Fruit fly (Drosophila melanogaster) whole organism, embryonic: ENCODE data around the gene CG13088.

Source experiments
- Atf-2 ChIP-seq: fragments of 200-800 bp; sonication (Bioruptor generic); optimal IDR thresholded peaks from 2 replicates; lab custom pipeline; 2016; ENCODE audit warnings: missing biosample characterization, missing genetic modification characterization
- B-H2 ChIP-seq: fragments of 200-800 bp; sonication (Bioruptor generic); optimal IDR thresholded peaks from 2 replicates; lab custom pipeline; 2018; ENCODE audit warnings: missing biosample characterization, mild to moderate bottlenecking, missing genetic modification characterization
- C15 ChIP-seq: fragments of 200-800 bp; sonication (Bioruptor generic); IDR thresholded peaks from 3 replicates; pipeline ENCODE4 v1.3.6; 2022; ENCODE audit warnings: missing biosample characterization, missing genetic modification characterization
- CG10267 ChIP-seq: fragments of 200-800 bp; sonication (Bioruptor generic); optimal IDR thresholded peaks from 2 replicates; lab custom pipeline; 2018; ENCODE audit warnings: missing biosample characterization, mild to moderate bottlenecking, missing genetic modification characterization, moderate library complexity
- CG10274 ChIP-seq: fragments of 200-800 bp; sonication (Bioruptor generic); optimal IDR thresholded peaks from 3 replicates; lab custom pipeline; 2017; ENCODE audit warnings: missing biosample characterization, mild to moderate bottlenecking, missing genetic modification characterization
- CG10462 ChIP-seq: fragments of 200-800 bp; sonication (Bioruptor generic); optimal IDR thresholded peaks from 2 replicates; lab custom pipeline; 2016; ENCODE audit warnings: missing biosample characterization, missing genetic modification characterization
- CG11085 ChIP-seq: fragments of 200-800 bp; sonication (Bioruptor generic); IDR thresholded peaks from 2 replicates; pipeline ENCODE4 v1.3.6; 2022; ENCODE audit warnings: missing biosample characterization, missing genetic modification characterization
- CG13624 ChIP-seq: fragments of 200-800 bp; sonication (Bioruptor generic); optimal IDR thresholded peaks from 2 replicates; lab custom pipeline; 2016; ENCODE audit warnings: missing biosample characterization, missing genetic modification characterization
- CG15269 ChIP-seq: fragments of 200-800 bp; sonication (Bioruptor generic); optimal IDR thresholded peaks from 2 replicates; lab custom pipeline; 2018; ENCODE audit warnings: missing biosample characterization, mild to moderate bottlenecking, missing genetic modification characterization, moderate library complexity
- CG17359 ChIP-seq: fragments of 200-800 bp; sonication (Bioruptor generic); optimal IDR thresholded peaks from 3 replicates; lab custom pipeline; 2018; ENCODE audit warnings: missing biosample characterization, mild to moderate bottlenecking, missing genetic modification characterization, moderate library complexity
- CG17612 ChIP-seq: fragments of 200-800 bp; sonication (Bioruptor generic); IDR thresholded peaks from 2 replicates; pipeline ENCODE4 v1.3.6; 2022; ENCODE audit warnings: missing biosample characterization, missing genetic modification characterization
- CG18011 ChIP-seq: fragments of 200-800 bp; sonication (Bioruptor generic); optimal IDR thresholded peaks from 2 replicates; lab custom pipeline; 2017; ENCODE audit warnings: missing biosample characterization, missing genetic modification characterization, mild to moderate bottlenecking, moderate library complexity, missing genotype
- CG1832 ChIP-seq: fragments of 200-800 bp; sonication (Bioruptor generic); optimal IDR thresholded peaks from 2 replicates; lab custom pipeline; 2017; ENCODE audit warnings: missing biosample characterization, mild to moderate bottlenecking, missing genetic modification characterization, inconsistent platforms
- CG18619 ChIP-seq: fragments of 200-800 bp; sonication (Bioruptor generic); optimal IDR thresholded peaks from 3 replicates; lab custom pipeline; 2017; ENCODE audit warnings: missing biosample characterization, mild to moderate bottlenecking, missing genetic modification characterization
- CG31224 ChIP-seq: fragments of 200-800 bp; sonication (Bioruptor generic); IDR thresholded peaks from 2 replicates; pipeline ENCODE4 v1.3.6; 2022; ENCODE audit warnings: missing biosample characterization, missing genetic modification characterization
- CG4424 ChIP-seq: fragments of 200-800 bp; sonication (Bioruptor generic); optimal IDR thresholded peaks from 3 replicates; lab custom pipeline; 2016; ENCODE audit warnings: missing biosample characterization, missing genetic modification characterization
- CG5180 ChIP-seq: fragments of 200-800 bp; sonication (Bioruptor generic); optimal IDR thresholded peaks from 3 replicates; lab custom pipeline; 2017; ENCODE audit warnings: missing biosample characterization, missing genetic modification characterization, mild to moderate bottlenecking, moderate library complexity, missing genetic modification reagents
- CG5953 ChIP-seq: fragments of 200-800 bp; sonication (Bioruptor generic); IDR thresholded peaks from 2 replicates; pipeline ENCODE4 v1.3.6; 2022; ENCODE audit warnings: missing biosample characterization, missing genetic modification characterization
- CG6683 ChIP-seq: fragments of 200-800 bp; sonication (Bioruptor generic); optimal IDR thresholded peaks from 2 replicates; lab custom pipeline; 2017; ENCODE audit warnings: missing biosample characterization, mild to moderate bottlenecking, missing genetic modification characterization, missing genetic modification reagents
- CG6813 ChIP-seq: fragments of 200-800 bp; sonication (Bioruptor generic); optimal IDR thresholded peaks from 2 replicates; lab custom pipeline; 2017; ENCODE audit warnings: missing biosample characterization, missing genetic modification characterization, mild to moderate bottlenecking, moderate library complexity, missing genetic modification reagents
- CG7271 ChIP-seq: fragments of 200-800 bp; sonication (Bioruptor generic); optimal IDR thresholded peaks from 2 replicates; lab custom pipeline; 2018; ENCODE audit warnings: missing biosample characterization, mild to moderate bottlenecking, missing genetic modification characterization, moderate library complexity
- CG8765 ChIP-seq: fragments of 200-800 bp; sonication (Bioruptor generic); IDR thresholded peaks from 2 replicates; pipeline ENCODE4 v1.3.6; 2022; ENCODE audit warnings: missing biosample characterization, missing genetic modification characterization
- CoRest ChIP-seq: fragments of 200-800 bp; sonication (Bioruptor generic); optimal IDR thresholded peaks from 3 replicates; lab custom pipeline; 2018; ENCODE audit warnings: missing biosample characterization, mild to moderate bottlenecking, missing genetic modification characterization, moderate library complexity
- D ChIP-seq, 2 experiments: fragments of 200-800 bp in 1 of 2; fragments of >200 bp in 1 of 2; sonication (Bioruptor generic) in 1 of 2; optimal IDR thresholded peaks; 2 replicates in 1 of 2; 3 replicates in 1 of 2; lab custom pipeline; 2017; ENCODE audit warnings: mild to moderate bottlenecking in 1 of 2, missing biosample characterization in 1 of 2, missing genetic modification characterization in 1 of 2, missing genetic modification reagents in 1 of 2
- Doc2 ChIP-seq: fragments of 200-800 bp; sonication (Bioruptor generic); IDR thresholded peaks from 2 replicates; pipeline ENCODE4 v1.3.6; 2022; ENCODE audit warnings: missing biosample characterization, missing genetic modification characterization
- Eip74EF ChIP-seq, 2 experiments: fragments of 200-800 bp in 1 of 2; fragments of >200 bp in 1 of 2; sonication (Bioruptor generic) in 1 of 2; optimal IDR thresholded peaks; 2 replicates each; lab custom pipeline; 2017 to 2019; ENCODE audit warnings: missing biosample characterization in 2 of 2, missing genetic modification characterization in 2 of 2, mild to moderate bottlenecking in 1 of 2, moderate library complexity in 1 of 2
- Elba2 ChIP-seq: fragments of 200-800 bp; sonication (Bioruptor generic); optimal IDR thresholded peaks from 3 replicates; lab custom pipeline; 2016; ENCODE audit warnings: missing biosample characterization, missing genetic modification characterization
- Gug ChIP-seq: fragments of 200-800 bp; sonication (Bioruptor generic); IDR thresholded peaks from 4 replicates; pipeline ENCODE4 v1.3.6; 2022; ENCODE audit warnings: missing biosample characterization, missing genetic modification characterization
- Pdp1 ChIP-seq, 2 experiments: fragments of 200-800 bp; sonication (Bioruptor generic); optimal IDR thresholded peaks; 3 replicates each; lab custom pipeline; 2016; ENCODE audit warnings: missing biosample characterization in 2 of 2, missing genetic modification characterization in 2 of 2, mild to moderate bottlenecking in 1 of 2, moderate library complexity in 1 of 2
- Scr ChIP-seq: fragments of 200-800 bp; sonication (Bioruptor generic); IDR thresholded peaks from 2 replicates; pipeline ENCODE4 v1.3.6; 2022; ENCODE audit warnings: missing biosample characterization, missing genetic modification characterization; ENCODE audit not compliant: partially characterized antibody
- ase ChIP-seq: fragments of 200-800 bp; sonication (Bioruptor generic); IDR thresholded peaks from 3 replicates; pipeline ENCODE4 v1.3.6; 2022; ENCODE audit warnings: missing biosample characterization, missing genetic modification characterization
- bab2 ChIP-seq: fragments of 200-800 bp; sonication (Bioruptor generic); optimal IDR thresholded peaks from 2 replicates; lab custom pipeline; 2016; ENCODE audit warnings: missing biosample characterization, missing genetic modification characterization
- br ChIP-seq: fragments of >200 bp; optimal IDR thresholded peaks from 2 replicates; lab custom pipeline; 2017
- fd64A ChIP-seq: fragments of 200-800 bp; sonication (Bioruptor generic); optimal IDR thresholded peaks from 3 replicates; lab custom pipeline; 2018; ENCODE audit warnings: missing biosample characterization, mild to moderate bottlenecking, missing genetic modification characterization
- fd96Cb ChIP-seq: fragments of 200-800 bp; sonication (Bioruptor generic); optimal IDR thresholded peaks from 2 replicates; lab custom pipeline; 2018; ENCODE audit warnings: missing biosample characterization, mild to moderate bottlenecking, missing genetic modification characterization, moderate library complexity
- gt ChIP-seq: fragments of 200-800 bp; sonication (Bioruptor generic); IDR thresholded peaks from 2 replicates; pipeline ENCODE4 v1.3.6; 2022; ENCODE audit warnings: missing biosample characterization, missing genetic modification characterization
- knrl ChIP-seq: fragments of 200-800 bp; sonication (Bioruptor generic); IDR thresholded peaks from 3 replicates; pipeline ENCODE4 v1.3.6; 2022; ENCODE audit warnings: missing biosample characterization, missing genetic modification characterization; ENCODE audit not compliant: partially characterized antibody
- mam ChIP-seq: fragments of 200-800 bp; sonication (Bioruptor generic); optimal IDR thresholded peaks from 3 replicates; lab custom pipeline; 2016; ENCODE audit warnings: missing biosample characterization, missing genetic modification characterization
- nerfin-2 ChIP-seq: fragments of 200-800 bp; sonication (Bioruptor generic); IDR thresholded peaks from 2 replicates; pipeline ENCODE4 v1.3.6; 2022; ENCODE audit warnings: missing biosample characterization, missing genetic modification characterization; ENCODE audit not compliant: partially characterized antibody
- psq ChIP-seq: fragments of 200-800 bp; sonication (Bioruptor generic); optimal IDR thresholded peaks from 2 replicates; lab custom pipeline; 2017; ENCODE audit warnings: missing biosample characterization, missing genetic modification characterization
- ranshi ChIP-seq: fragments of 200-800 bp; sonication (Bioruptor generic); IDR thresholded peaks from 2 replicates; pipeline ENCODE4 v1.3.6; 2022; ENCODE audit warnings: missing biosample characterization, missing genetic modification characterization
- rib ChIP-seq: fragments of 200-800 bp; sonication (Bioruptor generic); IDR thresholded peaks from 2 replicates; pipeline ENCODE4 v1.3.6; 2022; ENCODE audit warnings: missing biosample characterization, missing genetic modification characterization
- ro ChIP-seq: fragments of 200-800 bp; sonication (Bioruptor generic); IDR thresholded peaks from 2 replicates; pipeline ENCODE4 v1.3.6; 2022; ENCODE audit warnings: missing biosample characterization, missing genetic modification characterization
- sc ChIP-seq, 3 experiments: fragments of >200 bp in 2 of 3; fragments of 200-800 bp in 1 of 3; sonication (Bioruptor generic) in 1 of 3; optimal IDR thresholded peaks; 2 replicates in 2 of 3; 3 replicates in 1 of 3; lab custom pipeline; 2017; ENCODE audit warnings: mild to moderate bottlenecking in 1 of 3, missing biosample characterization in 1 of 3, missing genetic modification characterization in 1 of 3, missing genetic modification reagents in 1 of 3
- shn ChIP-seq: fragments of 200-800 bp; sonication (Bioruptor generic); optimal IDR thresholded peaks from 3 replicates; lab custom pipeline; 2016; ENCODE audit warnings: missing biosample characterization, missing genetic modification characterization
- ssp ChIP-seq: fragments of 200-800 bp; sonication (Bioruptor generic); IDR thresholded peaks from 2 replicates; pipeline ENCODE4 v1.3.6; 2022; ENCODE audit warnings: missing biosample characterization, missing genetic modification characterization
- tin ChIP-seq: fragments of 200-800 bp; sonication (Bioruptor generic); optimal IDR thresholded peaks from 3 replicates; lab custom pipeline; 2016; ENCODE audit warnings: missing biosample characterization, missing genetic modification characterization
- wdn ChIP-seq: fragments of 200-800 bp; sonication (Bioruptor generic); IDR thresholded peaks from 2 replicates; pipeline ENCODE4 v1.3.6; 2022; ENCODE audit warnings: missing biosample characterization, missing genetic modification characterization
- zen2 ChIP-seq: fragments of 200-800 bp; sonication (Bioruptor generic); IDR thresholded peaks from 3 replicates; pipeline ENCODE4 v1.3.6; 2022; ENCODE audit warnings: missing biosample characterization, missing genetic modification characterization; ENCODE audit not compliant: partially characterized antibody

The CG13088 gene

DNA sequence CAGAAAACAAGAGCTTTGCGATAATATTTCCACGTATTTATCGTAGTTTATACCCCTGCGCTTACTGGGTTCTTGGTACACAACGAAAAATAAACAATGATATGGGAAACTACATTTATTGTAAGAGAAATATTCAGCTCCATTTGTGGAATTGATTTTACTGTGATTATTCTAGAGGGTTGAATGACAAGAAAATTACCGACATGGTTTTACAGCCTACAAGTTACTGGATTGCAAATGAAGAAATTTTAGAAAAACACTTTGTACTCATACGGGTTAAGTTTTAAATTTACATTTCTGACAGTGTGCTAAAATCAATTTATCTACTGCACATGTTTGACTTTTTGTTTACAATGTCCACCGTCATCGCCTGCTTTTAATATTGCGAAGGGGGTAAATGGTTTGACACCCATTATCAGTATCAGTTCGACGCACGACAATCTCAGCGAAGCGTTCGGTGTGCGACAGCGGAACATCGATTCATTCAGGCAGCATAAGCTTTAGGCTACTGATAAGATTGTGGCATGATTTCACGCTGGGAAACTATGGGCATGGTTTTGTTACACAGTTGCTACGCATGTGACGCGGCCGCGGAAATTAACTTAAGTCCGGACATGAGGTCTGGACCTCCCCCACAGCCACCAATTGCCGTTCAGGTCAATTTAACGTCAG lies 26.9 kb upstream of the CG13088 start (continued):
- no peak for TF ChIP-seq CG31224 (GFP tag; lab: Robert Waterston, UW)
- no peak for TF ChIP-seq CG1832 (GFP tag; lab: Kevin White, UChicago)
- peak; percentile 11 for TF ChIP-seq CG17359 (tag; lab: Kevin White, UChicago)
- TF ChIP-seq Atf-2 (GFP tag; lab: Kevin White, UChicago), result no peak
- no peak for TF ChIP-seq CG8765 (GFP tag; lab: Robert Waterston, UW)
- no peak for TF ChIP-seq shn (GFP tag; lab: Kevin White, UChicago)
- no peak for TF ChIP-seq Elba2 (GFP tag; lab: Kevin White, UChicago)
- no peak for TF ChIP-seq ro
- TF ChIP-seq CG5953 (GFP tag; lab: Robert Waterston, UW), result no peak
- peak; percentile 24 for TF ChIP-seq CoRest (tag; lab: Kevin White, UChicago)
- no peak for TF ChIP-seq ranshi
- TF ChIP-seq CG5180 (GFP tag; lab: Kevin White, UChicago), result peak; percentile 71
- no peak for TF ChIP-seq Doc2 (GFP tag; lab: Robert Waterston, UW)
- no peak for TF ChIP-seq ssp (GFP tag; lab: Robert Waterston, UW)
- TF ChIP-seq bab2 (GFP tag; lab: Kevin White, UChicago), result peak; percentile 24
- TF ChIP-seq C15 (GFP tag; lab: Robert Waterston, UW), result no peak
- TF ChIP-seq fd96Cb (tag; lab: Kevin White, UChicago), result no peak
- TF ChIP-seq CG18011 (GFP tag; lab: Kevin White, UChicago), result no peak
- no peak for TF ChIP-seq wdn (GFP tag; lab: Robert Waterston, UW)
- no peak for TF ChIP-seq CG7271 (tag; lab: Kevin White, UChicago)
- no peak for TF ChIP-seq fd64A (GFP tag; lab: Kevin White, UChicago)
- TF ChIP-seq B-H2 (GFP tag; lab: Kevin White, UChicago), result no peak
- TF ChIP-seq CG18619, result peak; percentile 42
- no peak for TF ChIP-seq Scr
- TF ChIP-seq knrl (GFP tag; lab: Robert Waterston, UW), result no peak
- TF ChIP-seq ase (GFP tag; lab: Robert Waterston, UW), result no peak
- TF ChIP-seq CG10274 (GFP tag; lab: Kevin White, UChicago), result no peak
- TF ChIP-seq CG6813 (GFP tag; lab: Kevin White, UChicago), result peak; percentile 1
- no peak for TF ChIP-seq CG10462 (GFP tag; lab: Kevin White, UChicago)
- peak in 1 of 2 experiments; percentile 39 for TF ChIP-seq Pdp1 (GFP tag; optimal IDR thresholded peaks at IDR 0.05; lab: Kevin White, UChicago)
- no peak for TF ChIP-seq Eip74EF (GFP tag; optimal IDR thresholded peaks at IDR 0.05; lab: Kevin White, UChicago)
- peak; percentile 10 for TF ChIP-seq CG10267 (tag; lab: Kevin White, UChicago)
- TF ChIP-seq psq, result no peak
- TF ChIP-seq CG6683 (GFP tag; lab: Kevin White, UChicago), result no peak
- no peak for TF ChIP-seq tin (GFP tag; lab: Kevin White, UChicago)
- TF ChIP-seq br (lab: Kevin White, UChicago), result no peak
- TF ChIP-seq CG15269 (tag; lab: Kevin White, UChicago), result peak; percentile 27
- TF ChIP-seq nerfin-2 (GFP tag; lab: Robert Waterston, UW), result no peak
- TF ChIP-seq Gug (GFP tag; lab: Robert Waterston, UW), result no peak
- no peak for TF ChIP-seq gt
- peak; percentile 41 for TF ChIP-seq mam (GFP tag; lab: Kevin White, UChicago)
- no peak for TF ChIP-seq zen2
- TF ChIP-seq CG17612 (GFP tag; lab: Robert Waterston, UW), result no peak
- no peak for TF ChIP-seq rib (GFP tag; lab: Robert Waterston, UW)
- TF ChIP-seq CG4424 (GFP tag; lab: Kevin White, UChicago), result no peak
- TF ChIP-seq CG13624 (GFP tag; lab: Kevin White, UChicago), result peak; percentile 41
- TF ChIP-seq D (optimal IDR thresholded peaks at IDR 0.05; lab: Kevin White, UChicago), result no peak
- TF ChIP-seq D (GFP tag; optimal IDR thresholded peaks at IDR 0.05; lab: Kevin White, UChicago), result no peak
- no peak for TF ChIP-seq sc (optimal IDR thresholded peaks at IDR 0.05; lab: Kevin White, UChicago)
- peak; percentile 28 for TF ChIP-seq sc (GFP tag; optimal IDR thresholded peaks at IDR 0.05; lab: Kevin White, UChicago)
- TF ChIP-seq CG11085, result no peak
